Fruit fly (Drosophila melanogaster) whole organism, adult: Measurements from ENCODE around the gene Pxn.
A peak's percentile ranks its signal among the peaks of the same experiment; 100 is the strongest.

Source experiments
- CG11617 ChIP-seq: fragments of 200-800 bp; sonication (Bioruptor generic); optimal IDR thresholded peaks from 2 replicates; lab custom pipeline; 2017; ENCODE audit warnings: mild to moderate bottlenecking, missing biosample characterization, missing genetic modification reagents, missing genetic modification characterization
- CG12768 ChIP-seq: fragments of 200-800 bp; sonication (Bioruptor generic); optimal IDR thresholded peaks from 2 replicates; lab custom pipeline; 2017; ENCODE audit warnings: missing biosample characterization, missing genetic modification characterization, mild to moderate bottlenecking, moderate library complexity, missing genetic modification reagents
- CG14711 ChIP-seq: fragments of 200-800 bp; sonication (Bioruptor generic); optimal IDR thresholded peaks from 2 replicates; lab custom pipeline; 2018; ENCODE audit warnings: missing biosample characterization, mild to moderate bottlenecking, missing genetic modification characterization, moderate library complexity
- CG1620 ChIP-seq: fragments of 200-800 bp; sonication (Bioruptor generic); optimal IDR thresholded peaks from 2 replicates; lab custom pipeline; 2016; ENCODE audit warnings: missing biosample characterization, missing genetic modification characterization
- CG33017 ChIP-seq: fragments of 200-800 bp; sonication (Bioruptor generic); optimal IDR thresholded peaks from 2 replicates; lab custom pipeline; 2018; ENCODE audit warnings: missing biosample characterization, mild to moderate bottlenecking, missing genetic modification characterization, moderate library complexity
- CG5204 ChIP-seq: fragments of 200-800 bp; sonication (Bioruptor generic); optimal IDR thresholded peaks from 2 replicates; lab custom pipeline; 2016; ENCODE audit warnings: missing biosample characterization, missing genetic modification characterization
- CG7045 ChIP-seq: fragments of 200-800 bp; sonication (Bioruptor generic); optimal IDR thresholded peaks from 2 replicates; lab custom pipeline; 2017; ENCODE audit warnings: missing biosample characterization, mild to moderate bottlenecking, missing genetic modification characterization
- CG7101 ChIP-seq: fragments of 200-800 bp; sonication (Bioruptor generic); optimal IDR thresholded peaks from 2 replicates; lab custom pipeline; 2018; ENCODE audit warnings: missing biosample characterization, mild to moderate bottlenecking, missing genetic modification characterization, moderate library complexity
- Clk ChIP-seq: fragments of 200-800 bp; sonication (Bioruptor generic); optimal IDR thresholded peaks from 2 replicates; lab custom pipeline; 2017; ENCODE audit warnings: missing biosample characterization, missing genetic modification characterization
- Crg-1 ChIP-seq: fragments of 200-800 bp; sonication (Bioruptor generic); optimal IDR thresholded peaks from 2 replicates; lab custom pipeline; 2016; ENCODE audit warnings: missing biosample characterization, missing genetic modification characterization
- Hr96 ChIP-seq: fragments of 200-800 bp; sonication (Bioruptor generic); optimal IDR thresholded peaks from 2 replicates; lab custom pipeline; 2016; ENCODE audit warnings: missing biosample characterization, missing genetic modification characterization
- Mnt ChIP-seq: fragments of 200-800 bp; sonication (Bioruptor generic); optimal IDR thresholded peaks from 2 replicates; lab custom pipeline; 2016; ENCODE audit warnings: missing biosample characterization, mild to moderate bottlenecking, missing genetic modification characterization
- bab1 ChIP-seq: fragments of 200-800 bp; sonication (Bioruptor generic); optimal IDR thresholded peaks from 3 replicates; lab custom pipeline; 2019; ENCODE audit warnings: missing biosample characterization, mild to moderate bottlenecking, missing genetic modification characterization, moderate library complexity
- cic ChIP-seq: fragments of 200-800 bp; sonication (Bioruptor generic); optimal IDR thresholded peaks from 2 replicates; lab custom pipeline; 2017; ENCODE audit warnings: missing biosample characterization, mild to moderate bottlenecking, missing genetic modification characterization, moderate library complexity
- cnc ChIP-seq, 2 experiments: fragments of >200 bp; optimal IDR thresholded peaks; 2 replicates each; lab custom pipeline; 2017
- kay ChIP-seq: fragments of 200-800 bp; sonication (Bioruptor generic); peaks from one replicate; lab custom pipeline; 2016; ENCODE audit warnings: missing biosample characterization, missing genetic modification characterization, borderline replicate concordance
- ovo ChIP-seq: fragments of 200-800 bp; sonication (Bioruptor generic); optimal IDR thresholded peaks from 2 replicates; lab custom pipeline; 2016; ENCODE audit warnings: missing biosample characterization, missing genetic modification characterization
- pad ChIP-seq: fragments of 200-800 bp; sonication (Bioruptor generic); optimal IDR thresholded peaks from 3 replicates; lab custom pipeline; 2017; ENCODE audit warnings: missing biosample characterization, missing genetic modification characterization, mild to moderate bottlenecking, moderate library complexity, missing genetic modification reagents
- tj ChIP-seq: fragments of 200-800 bp; sonication (Bioruptor generic); optimal IDR thresholded peaks from 3 replicates; lab custom pipeline; 2017; ENCODE audit warnings: missing biosample characterization, mild to moderate bottlenecking, missing genetic modification characterization, moderate library complexity
- toe ChIP-seq: fragments of 200-800 bp; sonication (Bioruptor generic); optimal IDR thresholded peaks from 2 replicates; lab custom pipeline; 2016; ENCODE audit warnings: missing biosample characterization, missing genetic modification characterization

The Pxn gene

DNA sequence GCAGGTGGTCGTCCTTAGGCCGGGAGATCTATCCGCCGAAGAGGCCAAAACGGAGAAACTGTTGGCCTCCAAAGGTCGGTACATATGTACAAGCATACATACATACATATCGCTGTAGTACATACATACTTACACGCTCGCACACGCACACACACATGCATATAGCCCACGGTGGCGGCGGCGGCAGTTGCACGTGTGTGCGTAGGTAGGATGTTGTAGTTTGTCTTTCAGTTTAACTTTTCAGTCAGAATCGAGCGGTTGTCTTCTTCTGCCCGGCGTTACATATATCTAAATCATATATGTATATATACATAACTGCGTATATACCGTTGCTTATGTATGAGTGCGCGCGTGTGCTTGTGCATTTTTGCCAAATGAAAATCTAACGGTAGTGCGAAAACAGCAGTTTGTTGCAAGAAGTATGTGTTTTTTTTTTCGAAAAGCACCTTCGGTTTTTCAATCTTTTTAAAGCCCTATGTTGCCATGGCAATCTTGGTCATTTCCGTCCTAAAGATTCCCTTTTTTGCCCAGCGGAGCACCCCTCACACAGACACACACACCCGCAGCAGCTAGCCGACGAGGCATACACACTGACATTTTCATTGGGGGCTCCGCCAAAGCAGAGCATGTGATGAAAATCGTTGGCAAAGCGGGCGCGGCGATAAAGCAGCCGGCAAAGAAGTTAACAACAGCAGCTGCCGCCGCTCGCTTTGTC is 2.3 kb upstream of the Pxn start:
- TF ChIP-seq CG1620: no peak
- no peak for TF ChIP-seq CG7045 (GFP tag; lab: Kevin White, UChicago)
- TF ChIP-seq tj (GFP tag; lab: Kevin White, UChicago): no peak
- no peak for TF ChIP-seq ovo (GFP tag; lab: Kevin White, UChicago)
- TF ChIP-seq CG11617 (GFP tag; lab: Kevin White, UChicago): no peak
- TF ChIP-seq Mnt (GFP tag; lab: Kevin White, UChicago): no peak
- TF ChIP-seq cnc (optimal IDR thresholded peaks at IDR 0.05; lab: Kevin White, UChicago): no peak
- TF ChIP-seq bab1 (GFP tag; lab: Kevin White, UChicago): no peak
- TF ChIP-seq Hr96 (GFP tag; lab: Kevin White, UChicago): no peak
- TF ChIP-seq CG7101 (tag; lab: Kevin White, UChicago): no peak
- no peak for TF ChIP-seq Crg-1
- no peak for TF ChIP-seq CG12768 (GFP tag; lab: Kevin White, UChicago)
- no peak for TF ChIP-seq CG14711 (tag; lab: Kevin White, UChicago)
- no peak for TF ChIP-seq pad (GFP tag; lab: Kevin White, UChicago)
- TF ChIP-seq CG33017 (tag; lab: Kevin White, UChicago): no peak
- TF ChIP-seq kay (GFP tag; lab: Kevin White, UChicago): no peak
- no peak for TF ChIP-seq cic (GFP tag; lab: Kevin White, UChicago)
- TF ChIP-seq CG5204 (GFP tag; lab: Kevin White, UChicago): no peak
- no peak for TF ChIP-seq toe (GFP tag; lab: Kevin White, UChicago)

DNA sequence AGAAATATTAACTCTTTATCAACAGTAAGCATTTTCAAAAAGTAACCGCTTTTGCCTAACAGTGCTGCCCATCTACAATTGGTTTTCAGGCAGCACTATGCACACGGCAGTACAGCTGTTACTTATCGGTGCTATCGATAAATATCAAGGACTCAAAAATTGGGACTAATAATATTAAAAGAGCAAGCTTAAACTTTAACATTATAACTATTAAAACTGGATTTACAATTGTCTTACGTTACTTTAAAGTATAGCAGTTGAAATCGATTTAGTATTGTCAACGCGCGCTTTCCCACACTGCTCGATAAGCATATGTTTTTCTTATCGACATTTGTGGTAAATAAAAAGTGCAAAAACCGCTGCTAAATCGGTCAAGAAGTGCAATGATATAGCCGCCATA is 1.5 kb upstream of the Pxn start, which contains the start of the genes CG42245 and MEP-1:
CG42245 (plus strand) TSS at position 310 of the 400 bp plus-strand sequence.
MEP-1 (plus strand) TSS at position 310 of the 400 bp plus-strand sequence.
- peak; percentile 70 for TF ChIP-seq CG1620
- TF ChIP-seq Crg-1: peak; percentile 53
- peak; percentile 24 for TF ChIP-seq ovo (GFP tag; lab: Kevin White, UChicago)
- TF ChIP-seq Hr96 (GFP tag; lab: Kevin White, UChicago): peak; percentile 65
- TF ChIP-seq toe (GFP tag; lab: Kevin White, UChicago): peak; percentile 78
- TF ChIP-seq CG7101 (tag; lab: Kevin White, UChicago): peak; percentile 67
- TF ChIP-seq Mnt (GFP tag; lab: Kevin White, UChicago): peak; percentile 66
- TF ChIP-seq pad (GFP tag; lab: Kevin White, UChicago): peak; percentile 52
- peak; percentile 22 for TF ChIP-seq bab1 (GFP tag; lab: Kevin White, UChicago)
- no peak for TF ChIP-seq cic (GFP tag; lab: Kevin White, UChicago)
- TF ChIP-seq CG12768 (GFP tag; lab: Kevin White, UChicago): peak; percentile 17
- peak; percentile 59 for TF ChIP-seq CG33017 (tag; lab: Kevin White, UChicago)
- TF ChIP-seq tj (GFP tag; lab: Kevin White, UChicago): no peak
- TF ChIP-seq CG5204 (GFP tag; lab: Kevin White, UChicago): peak; percentile 61
- TF ChIP-seq Clk (GFP tag; lab: Kevin White, UChicago): peak; percentile 37
- peak; percentile 51 for TF ChIP-seq CG11617 (GFP tag; lab: Kevin White, UChicago)
- no peak for TF ChIP-seq cnc (optimal IDR thresholded peaks at IDR 0.05; lab: Kevin White, UChicago)
- peak; percentile 64 for TF ChIP-seq CG14711 (tag; lab: Kevin White, UChicago)
- TF ChIP-seq kay (GFP tag; lab: Kevin White, UChicago): no peak
- peak; percentile 45 for TF ChIP-seq CG7045 (GFP tag; lab: Kevin White, UChicago)

DNA sequence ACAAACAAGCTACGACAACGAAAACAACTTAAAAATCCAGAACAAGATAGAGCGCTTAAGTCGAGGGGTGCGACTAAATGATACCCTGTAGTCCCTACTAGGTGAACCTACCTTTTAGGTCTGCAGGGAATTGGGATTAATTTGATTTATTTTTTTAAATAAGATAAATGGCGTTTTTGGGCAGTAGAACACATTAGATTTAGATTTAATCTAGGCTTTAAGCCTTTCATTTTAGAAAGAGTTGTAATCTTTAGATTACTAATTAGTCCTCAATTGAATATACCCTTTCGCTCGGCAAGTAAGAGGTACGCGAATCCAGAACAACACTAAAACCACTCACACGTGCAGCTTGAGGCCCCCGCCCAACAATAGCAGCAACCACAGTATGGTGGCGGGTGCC is 15.6 kb downstream of the Pxn start:
- TF ChIP-seq CG5204 (GFP tag; lab: Kevin White, UChicago): no peak
- TF ChIP-seq Clk (GFP tag; lab: Kevin White, UChicago): no peak

DNA sequence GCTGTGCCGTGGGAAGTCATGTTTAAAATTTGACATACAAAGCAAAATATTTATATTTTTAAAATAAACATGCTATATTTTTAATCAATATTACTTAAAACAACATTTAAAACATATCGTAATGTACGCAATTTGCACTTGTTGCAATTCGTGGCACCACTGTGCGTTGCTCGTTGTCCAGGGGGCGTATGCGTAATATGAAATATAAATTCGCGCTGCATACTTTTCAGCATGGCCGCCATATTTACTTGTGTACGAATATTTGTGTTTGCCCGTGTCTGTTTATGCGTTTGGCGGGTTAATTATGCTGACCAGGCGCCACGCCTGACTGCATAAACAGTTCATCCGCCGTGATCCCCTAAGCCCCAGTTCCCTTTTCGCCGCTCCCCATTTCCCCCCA is 21.0 kb downstream of the Pxn start:
- TF ChIP-seq Crg-1: no peak
- no peak for TF ChIP-seq CG14711 (tag; lab: Kevin White, UChicago)
- TF ChIP-seq CG11617 (GFP tag; lab: Kevin White, UChicago): no peak
- no peak for TF ChIP-seq pad (GFP tag; lab: Kevin White, UChicago)
- TF ChIP-seq Hr96 (GFP tag; lab: Kevin White, UChicago): no peak
- no peak for TF ChIP-seq CG7045 (GFP tag; lab: Kevin White, UChicago)
- TF ChIP-seq bab1 (GFP tag; lab: Kevin White, UChicago): no peak
- no peak for TF ChIP-seq ovo (GFP tag; lab: Kevin White, UChicago)
- no peak for TF ChIP-seq cnc (optimal IDR thresholded peaks at IDR 0.05; lab: Kevin White, UChicago)
- TF ChIP-seq Clk (GFP tag; lab: Kevin White, UChicago): no peak
- TF ChIP-seq CG33017 (tag; lab: Kevin White, UChicago): no peak
- no peak for TF ChIP-seq kay (GFP tag; lab: Kevin White, UChicago)

DNA sequence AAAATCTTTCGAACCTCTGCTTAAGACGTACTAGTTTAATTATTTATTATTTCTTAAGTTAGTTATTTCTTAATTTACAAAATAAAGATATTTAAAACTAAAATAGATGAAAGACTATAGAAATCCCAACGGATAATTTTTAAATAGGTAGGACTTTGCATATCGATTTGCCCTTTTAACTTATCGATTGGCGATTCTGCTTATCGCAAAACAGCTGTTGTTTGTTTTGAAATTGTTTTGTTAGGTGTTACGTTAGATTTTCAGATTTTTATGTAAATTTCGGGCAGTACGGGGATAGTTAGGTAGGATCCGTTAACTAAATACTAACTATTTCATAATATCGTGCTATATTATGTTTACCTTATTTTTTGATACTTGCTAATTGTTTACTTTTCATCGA is 29.7 kb downstream of the Pxn start, which contains the start of gene CG16986:
CG16986 (plus strand) TSS at position 188 of the 400 bp plus-strand sequence.
- TF ChIP-seq kay (GFP tag; lab: Kevin White, UChicago) (peak; percentile 26), cnc (optimal IDR thresholded peaks at IDR 0.05; lab: Kevin White, UChicago) (no peak)

DNA sequence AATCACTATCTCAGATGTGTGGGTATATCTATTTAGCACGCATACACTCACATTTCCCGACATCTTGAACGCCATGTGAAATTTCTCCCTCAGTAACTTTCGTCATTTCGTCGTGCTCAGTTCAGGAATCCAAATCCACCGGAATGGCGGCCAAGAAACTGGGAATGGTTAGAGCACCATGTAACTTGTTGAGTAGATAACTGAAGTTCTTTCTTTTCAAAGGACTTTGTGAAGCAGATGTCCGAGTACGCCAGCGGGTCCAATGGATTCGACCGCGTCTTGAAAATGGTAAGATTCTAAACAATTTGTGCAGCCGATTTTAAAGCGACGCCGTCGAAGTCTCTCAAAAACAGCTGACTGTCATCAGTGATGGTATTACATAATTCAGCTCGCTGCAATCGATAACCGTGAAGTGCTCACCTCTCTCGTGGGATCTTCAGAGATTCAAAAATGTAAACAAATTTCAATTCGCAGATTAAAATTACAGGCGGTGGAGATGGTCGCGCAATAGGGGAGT is 30.6 kb downstream of the Pxn start, which contains the start of the genes CG16985 and CG12182:
CG16985 (plus strand) TSS at position 84 of the 517 bp plus-strand sequence.
CG12182 (minus strand) TSS at position 366 of the 517 bp plus-strand sequence.
- TF ChIP-seq CG1620: peak; percentile 29
- TF ChIP-seq Clk (GFP tag; lab: Kevin White, UChicago): no peak
- TF ChIP-seq tj (GFP tag; lab: Kevin White, UChicago): peak; percentile 11
- peak; percentile 84 for TF ChIP-seq Mnt (GFP tag; lab: Kevin White, UChicago)
- peak; percentile 4 for TF ChIP-seq bab1 (GFP tag; lab: Kevin White, UChicago)
- peak; percentile 13 for TF ChIP-seq CG11617 (GFP tag; lab: Kevin White, UChicago)
- peak; percentile 0 for TF ChIP-seq CG14711 (tag; lab: Kevin White, UChicago)
- TF ChIP-seq Crg-1: no peak
- peak; percentile 28 for TF ChIP-seq toe (GFP tag; lab: Kevin White, UChicago)
- TF ChIP-seq cic (GFP tag; lab: Kevin White, UChicago): peak; percentile 98
- TF ChIP-seq CG5204 (GFP tag; lab: Kevin White, UChicago): no peak
- TF ChIP-seq Hr96 (GFP tag; lab: Kevin White, UChicago): no peak
- peak; percentile 9 for TF ChIP-seq CG33017 (tag; lab: Kevin White, UChicago)
- peak; percentile 53 for TF ChIP-seq CG12768 (GFP tag; lab: Kevin White, UChicago)
- no peak for TF ChIP-seq pad (GFP tag; lab: Kevin White, UChicago)
